Worm (Caenorhabditis elegans) whole organism, early embryonic: ENCODE data around the gene col-177.

Source experiments
- B0310.2 ChIP-seq: sonication (generic microtip); optimal IDR thresholded peaks from 2 replicates; lab custom pipeline; 2016; ENCODE audit warnings: mild to moderate bottlenecking, missing genetic modification characterization, missing compliant biosample characterization
- F13C5.2 ChIP-seq: sonication (generic microtip); optimal IDR thresholded peaks from 2 replicates; lab custom pipeline; 2017; ENCODE audit warnings: mild to moderate bottlenecking, missing genetic modification characterization, inconsistent platforms, missing compliant biosample characterization
- aly-1 ChIP-seq: sonication (generic microtip); optimal IDR thresholded peaks from 2 replicates; lab custom pipeline; 2016; ENCODE audit warnings: missing genetic modification characterization, missing compliant biosample characterization
- ama-1 ChIP-seq: fragments of 150-350 bp; optimal IDR thresholded peaks from 2 replicates; lab custom pipeline; 2014
- ceh-13 ChIP-seq: fragments of 200-800 bp; sonication (Bioruptor generic); optimal IDR thresholded peaks from 2 replicates; lab custom pipeline; 2018; ENCODE audit warnings: mild to moderate bottlenecking, missing genetic modification characterization, missing compliant biosample characterization
- ceh-36 ChIP-seq: sonication (generic microtip); optimal IDR thresholded peaks from 2 replicates; lab custom pipeline; 2016; ENCODE audit warnings: missing genetic modification characterization, inconsistent platforms, missing compliant biosample characterization
- ets-7 ChIP-seq: sonication (generic microtip); optimal IDR thresholded peaks from 2 replicates; lab custom pipeline; 2016; ENCODE audit warnings: missing genotype, missing genetic modification characterization, missing compliant biosample characterization
- flt-1 ChIP-seq: fragments of 200-800 bp; sonication (Bioruptor generic); IDR thresholded peaks from 2 replicates; pipeline ENCODE4 v1.3.6; 2022; ENCODE audit warnings: missing genetic modification characterization, missing compliant biosample characterization
- hmbx-1 ChIP-seq: sonication (generic microtip); optimal IDR thresholded peaks from 2 replicates; lab custom pipeline; 2016; ENCODE audit warnings: mild to moderate bottlenecking, missing genetic modification characterization, missing compliant biosample characterization
- hmg-4 ChIP-seq: fragments of 200-800 bp; sonication (Bioruptor generic); optimal IDR thresholded peaks from 2 replicates; lab custom pipeline; 2018; ENCODE audit warnings: mild to moderate bottlenecking, missing genetic modification characterization, missing compliant biosample characterization
- hnd-1 ChIP-seq: sonication (generic microtip); optimal IDR thresholded peaks from 2 replicates; lab custom pipeline; 2016; ENCODE audit warnings: missing genetic modification characterization, missing compliant biosample characterization
- pes-1 ChIP-seq: fragments of 200-800 bp; sonication (Bioruptor generic); IDR thresholded peaks from 2 replicates; pipeline ENCODE4 v1.3.6; 2022; ENCODE audit warnings: missing genetic modification reagents, missing genetic modification characterization, missing compliant biosample characterization
- scrt-1 ChIP-seq: fragments of 200-800 bp; sonication (Bioruptor generic); IDR thresholded peaks from 2 replicates; pipeline ENCODE4 v1.3.6; 2022; ENCODE audit warnings: missing genetic modification characterization, missing compliant biosample characterization
- sea-1 ChIP-seq: fragments of 200-800 bp; sonication (Bioruptor generic); conservative IDR thresholded peaks from 2 replicates; pipeline ENCODE4 v1.3.6; 2022; ENCODE audit warnings: missing genetic modification characterization, missing compliant biosample characterization
- tbx-11 ChIP-seq: fragments of 200-800 bp; sonication (Bioruptor generic); IDR thresholded peaks from 2 replicates; pipeline ENCODE4 v1.3.6; 2022; ENCODE audit warnings: missing genetic modification characterization, missing compliant biosample characterization
- tbx-37 ChIP-seq: fragments of 200-800 bp; sonication (Bioruptor generic); conservative IDR thresholded peaks from 2 replicates; pipeline ENCODE4 v1.3.6; 2022; ENCODE audit warnings: missing genetic modification reagents, missing genetic modification characterization, missing compliant biosample characterization
- tra-4 ChIP-seq: sonication (generic microtip); optimal IDR thresholded peaks from 2 replicates; lab custom pipeline; 2017; ENCODE audit warnings: missing genetic modification characterization, missing compliant biosample characterization

Gene col-177

ce11 chrX:11028617-11029016, 27.0 kb upstream of the col-177 start, which contains the start of gene ldb-1:
ldb-1 (plus strand) TSS chrX:11028917.
- TF ChIP-seq tbx-37 (GFP tag; lab: Robert Waterston, UW) (no peak), ets-7 (tag; lab: Kevin White, UChicago) (no peak), hmbx-1 (tag; lab: Kevin White, UChicago) (no peak), hnd-1 (tag; lab: Kevin White, UChicago) (no peak), tra-4 (tag; lab: Kevin White, UChicago) (no peak), sea-1 (no peak), scrt-1 (no peak), flt-1 (GFP tag; lab: Robert Waterston, UW) (no peak), tbx-11 (GFP tag; lab: Robert Waterston, UW) (no peak), aly-1 (tag; lab: Kevin White, UChicago) (no peak), B0310.2 (tag; lab: Kevin White, UChicago) (no peak), ceh-36 (no peak)

DNA sequence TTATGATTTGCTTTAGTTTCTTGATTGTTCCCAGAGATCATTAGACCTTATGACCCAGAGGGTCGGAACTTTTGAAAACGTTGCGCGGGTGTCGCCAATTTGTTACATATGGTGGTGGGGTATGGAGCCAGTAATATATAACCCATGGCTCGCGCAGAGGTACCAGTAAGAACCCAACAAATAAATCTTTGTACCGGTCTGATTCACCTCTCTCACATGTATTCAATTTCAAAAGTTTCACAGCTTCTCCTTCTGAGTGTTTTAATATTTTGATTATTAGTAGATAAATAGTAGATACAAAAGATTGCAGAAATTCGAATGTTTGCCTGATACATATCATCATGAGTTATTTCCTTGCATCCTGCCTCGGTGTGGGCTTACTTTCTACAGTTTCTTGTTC, 14.4 kb upstream of the col-177 start, which contains the start of gene egl-15:
Gene egl-15 (plus strand): TSS at position 301 of the 400 bp plus-strand sequence.
- TF ChIP-seq hmg-4 (no peak), flt-1 (GFP tag; lab: Robert Waterston, UW) (no peak), ama-1 (lab: Kevin White, UChicago) (no peak), tbx-37 (GFP tag; lab: Robert Waterston, UW) (no peak)

- TF ChIP-seq hmg-4 = no peak
- TF ChIP-seq F13C5.2 (tag; lab: Kevin White, UChicago) = no peak
- no peak for TF ChIP-seq ama-1 (lab: Kevin White, UChicago)
- no peak for TF ChIP-seq hmbx-1 (tag; lab: Kevin White, UChicago)
- TF ChIP-seq tbx-11 (GFP tag; lab: Robert Waterston, UW) = no peak
- no peak for TF ChIP-seq hnd-1 (tag; lab: Kevin White, UChicago)
- TF ChIP-seq tra-4 (tag; lab: Kevin White, UChicago) = no peak
- TF ChIP-seq ets-7 (tag; lab: Kevin White, UChicago) = no peak
- TF ChIP-seq flt-1 (GFP tag; lab: Robert Waterston, UW) = no peak
Measured at ce11 chrX:11014394-11015280, 13.0 kb upstream of the col-177 start.

DNA sequence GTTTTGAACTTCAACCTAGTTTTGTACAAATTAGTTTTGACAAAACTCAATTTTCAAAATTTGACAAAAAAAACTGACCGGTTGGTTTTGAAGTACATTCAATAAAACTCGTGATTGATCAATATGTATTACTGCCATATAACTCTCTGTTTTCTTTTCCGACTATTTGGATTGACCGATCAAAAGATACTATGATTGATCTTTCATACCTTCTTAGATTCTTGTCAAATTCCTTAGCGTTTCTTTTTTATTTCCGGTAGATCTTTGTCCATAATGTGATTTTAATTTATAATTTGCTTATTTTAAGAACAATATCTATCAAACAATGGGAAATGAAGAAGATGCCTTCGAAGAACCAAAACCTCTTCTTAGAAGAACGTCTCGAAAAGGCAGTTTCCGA, 10.7 kb upstream of the col-177 start, which contains the start of gene F58A3.3:
Gene F58A3.3 (plus strand): TSS at position 301 of the 400 bp plus-strand sequence.
- TF ChIP-seq aly-1 (tag; lab: Kevin White, UChicago) (no peak), ets-7 (tag; lab: Kevin White, UChicago) (no peak), hmg-4 (no peak), hnd-1 (tag; lab: Kevin White, UChicago) (no peak), ama-1 (lab: Kevin White, UChicago) (no peak), sea-1 (no peak), ceh-36 (no peak)

DNA sequence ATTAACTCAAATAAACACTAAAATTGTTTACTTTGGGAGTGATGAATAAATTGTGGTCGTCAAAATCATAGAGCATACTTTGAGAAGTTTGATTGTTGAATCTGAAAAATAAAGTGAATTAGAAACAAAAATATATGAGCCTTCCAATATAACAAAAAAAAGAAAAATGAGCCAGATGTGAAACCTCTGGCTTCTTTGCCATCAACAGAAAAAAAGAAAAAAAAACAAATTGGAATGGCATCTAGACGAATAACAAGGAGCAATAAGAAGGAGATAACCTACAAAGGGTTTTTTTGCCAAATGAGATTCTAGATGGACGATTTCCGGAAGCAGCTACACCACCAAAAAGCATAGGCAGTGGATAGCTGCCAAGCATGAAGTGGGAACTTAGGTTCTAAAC, 8.9 kb upstream of the col-177 start, which contains the start of gene F58A3.4:
Gene F58A3.4 (minus strand): TSS at position 101 of the 400 bp plus-strand sequence.
- TF ChIP-seq sea-1 (no peak), hmbx-1 (tag; lab: Kevin White, UChicago) (no peak), scrt-1 (no peak), ama-1 (lab: Kevin White, UChicago) (no peak), ceh-13 (GFP tag; lab: Kevin White, UChicago) (no peak), tbx-37 (GFP tag; lab: Robert Waterston, UW) (no peak), pes-1 (no peak), B0310.2 (tag; lab: Kevin White, UChicago) (no peak), aly-1 (tag; lab: Kevin White, UChicago) (no peak), flt-1 (GFP tag; lab: Robert Waterston, UW) (no peak), tra-4 (tag; lab: Kevin White, UChicago) (no peak), ets-7 (tag; lab: Kevin White, UChicago) (no peak), ceh-36 (no peak), F13C5.2 (tag; lab: Kevin White, UChicago) (no peak), hmg-4 (no peak), hnd-1 (tag; lab: Kevin White, UChicago) (no peak), tbx-11 (GFP tag; lab: Robert Waterston, UW) (no peak)

DNA sequence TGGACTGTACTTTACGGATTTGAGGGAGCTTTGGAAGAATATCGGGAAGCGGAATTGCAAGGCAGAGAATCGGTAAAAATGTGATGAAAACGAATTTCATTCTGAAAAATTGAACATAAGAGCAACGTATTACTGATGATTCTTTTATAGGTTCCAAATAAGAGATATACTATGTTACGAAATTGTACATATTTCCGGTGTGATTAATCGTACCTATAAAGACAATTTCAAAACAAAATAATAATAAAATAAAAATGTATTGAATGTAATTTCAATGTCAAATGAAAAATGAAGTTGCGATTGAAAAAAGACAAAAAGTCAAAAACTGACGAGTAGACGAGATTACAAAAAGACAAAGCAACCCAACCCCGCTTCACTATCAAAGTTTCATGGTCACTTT, 7.3 kb upstream of the col-177 start, which contains the start of gene ttr-31:
Gene ttr-31 (minus strand): TSS at position 101 of the 400 bp plus-strand sequence.
- TF ChIP-seq ets-7 (tag; lab: Kevin White, UChicago) (no peak), aly-1 (tag; lab: Kevin White, UChicago) (no peak), B0310.2 (tag; lab: Kevin White, UChicago) (no peak)

ce11 chrX:11008052-11008451, 6.4 kb upstream of the col-177 start, which contains the start of gene del-5:
del-5 (minus strand) TSS chrX:11008181.
- TF ChIP-seq tra-4 (tag; lab: Kevin White, UChicago) (no peak), ets-7 (tag; lab: Kevin White, UChicago) (no peak), F13C5.2 (tag; lab: Kevin White, UChicago) (no peak), hnd-1 (tag; lab: Kevin White, UChicago) (no peak), ceh-13 (GFP tag; lab: Kevin White, UChicago) (no peak), ceh-36 (no peak), aly-1 (tag; lab: Kevin White, UChicago) (no peak), pes-1 (no peak), B0310.2 (tag; lab: Kevin White, UChicago) (no peak), sea-1 (no peak), tbx-11 (GFP tag; lab: Robert Waterston, UW) (no peak), scrt-1 (no peak), tbx-37 (GFP tag; lab: Robert Waterston, UW) (no peak), hmbx-1 (tag; lab: Kevin White, UChicago) (no peak), hmg-4 (no peak)
